Worm (Caenorhabditis elegans): ENCODE results near the gene srt-33.
A peak's percentile ranks its signal among the peaks of the same experiment; 100 is the strongest.

Gene srt-33

ce11 chrV:14240694-14241201, 38.9 kb downstream of the srt-33 start, which contains the start of gene K02E11.10:
Gene K02E11.10, minus strand, starts transcription at chrV:14241151.
- TF ChIP-seq ceh-8 (GFP tag; optimal IDR thresholded peaks at IDR 0.05) (peak; percentile 25), snu-23 (GFP tag; optimal IDR thresholded peaks at IDR 0.05) (no peak), nhr-19 (GFP tag; conservative IDR thresholded peaks at IDR 0.05) (no peak), pqm-1 (tag; optimal IDR thresholded peaks at IDR 0.05) (no peak)

ce11 chrV:14235942-14236341, 43.7 kb downstream of the srt-33 start, which contains the start of gene ent-3:
Gene ent-3, minus strand, starts transcription at chrV:14236042.
- TF ChIP-seq mep-1 (tag; optimal IDR thresholded peaks at IDR 0.05) (no peak), pax-3 (tag; optimal IDR thresholded peaks at IDR 0.05) (no peak), ces-1 (GFP tag; optimal IDR thresholded peaks at IDR 0.05) (no peak), C34B4.2 (tag; optimal IDR thresholded peaks at IDR 0.05) (no peak)

ce11 chrV:14231656-14232055, 48.0 kb downstream of the srt-33 start:
- no peak for TF ChIP-seq unc-30 (tag; optimal IDR thresholded peaks at IDR 0.05)
- TF ChIP-seq nhr-90 (tag; optimal IDR thresholded peaks at IDR 0.05; ENCODE audit: poor library complexity), result no peak
- peak; percentile 37 for TF ChIP-seq nhr-85 (tag)
- no peak for TF ChIP-seq fkh-10 (GFP tag; optimal IDR thresholded peaks at IDR 0.05)
- TF ChIP-seq isw-1 (GFP tag; IDR thresholded peaks at IDR 0.05), result no peak
- peak; percentile 33 for TF ChIP-seq blmp-1 (tag; optimal IDR thresholded peaks at IDR 0.05)

- TF ChIP-seq rnt-1 (tag; optimal IDR thresholded peaks at IDR 0.05), result peak; percentile 37
- peak; percentile 1 for TF ChIP-seq dsc-1 (tag; optimal IDR thresholded peaks at IDR 0.05)
- peak; percentile 75 for TF ChIP-seq blmp-1 (tag; optimal IDR thresholded peaks at IDR 0.05)
- TF ChIP-seq nhr-84 (tag; optimal IDR thresholded peaks at IDR 0.05), result no peak
- TF ChIP-seq nhr-90 (tag; optimal IDR thresholded peaks at IDR 0.05; ENCODE audit: poor library complexity), result peak; percentile 20
Observed at ce11 chrV:14230788-14231583, 48.7 kb downstream of the srt-33 start.

Measured in whole organism, L1 larva.